Worm (Caenorhabditis elegans) whole organism, late embryonic: ENCODE results near the gene arrd-8.

Experiments
- C38D4.7 ChIP-seq: fragments of 200-800 bp; sonication (Bioruptor generic); optimal IDR thresholded peaks from 2 replicates; lab custom pipeline; 2018; ENCODE audit warnings: mild to moderate bottlenecking, missing genetic modification characterization, moderate library complexity, missing compliant biosample characterization
- ama-1 ChIP-seq: fragments of 150-350 bp; optimal IDR thresholded peaks from 2 replicates; lab custom pipeline; 2014
- ceh-34 ChIP-seq: sonication (generic microtip); optimal IDR thresholded peaks from 2 replicates; lab custom pipeline; 2016; ENCODE audit warnings: mild to moderate bottlenecking, missing genetic modification characterization, missing compliant biosample characterization
- ceh-6 ChIP-seq: fragments of 200-800 bp; sonication (Bioruptor generic); optimal IDR thresholded peaks from 2 replicates; lab custom pipeline; 2018; ENCODE audit warnings: mild to moderate bottlenecking, missing genetic modification characterization, missing compliant biosample characterization
- madf-2 ChIP-seq: sonication (generic microtip); optimal IDR thresholded peaks from 2 replicates; lab custom pipeline; 2017; ENCODE audit warnings: missing genetic modification characterization, missing compliant biosample characterization
- nhr-11 ChIP-seq: fragments of 150-350 bp; optimal IDR thresholded peaks from 2 replicates; lab custom pipeline; 2014; ENCODE audit warnings: missing biosample characterization, missing genetic modification characterization
- pag-3 ChIP-seq: sonication (generic microtip); optimal IDR thresholded peaks from 2 replicates; lab custom pipeline; 2016; ENCODE audit warnings: missing compliant biosample characterization, missing genetic modification characterization, borderline replicate concordance
- pax-1 ChIP-seq: fragments of 150-350 bp; optimal IDR thresholded peaks from 2 replicates; lab custom pipeline; 2014; ENCODE audit warnings: missing biosample characterization, missing genetic modification characterization
- pqm-1 ChIP-seq: sonication (generic microtip); optimal IDR thresholded peaks from 2 replicates; lab custom pipeline; 2016; ENCODE audit warnings: missing genetic modification characterization, missing compliant biosample characterization
- sox-2 ChIP-seq: fragments of 200-800 bp; sonication (Bioruptor generic); IDR thresholded peaks from 2 replicates; pipeline ENCODE4 v1.3.6; 2022; ENCODE audit warnings: missing genetic modification reagents, missing genetic modification characterization, missing compliant biosample characterization
- zip-5 ChIP-seq: sonication (generic microtip); optimal IDR thresholded peaks from 2 replicates; lab custom pipeline; 2016; ENCODE audit warnings: missing genetic modification characterization, missing compliant biosample characterization

DNA sequence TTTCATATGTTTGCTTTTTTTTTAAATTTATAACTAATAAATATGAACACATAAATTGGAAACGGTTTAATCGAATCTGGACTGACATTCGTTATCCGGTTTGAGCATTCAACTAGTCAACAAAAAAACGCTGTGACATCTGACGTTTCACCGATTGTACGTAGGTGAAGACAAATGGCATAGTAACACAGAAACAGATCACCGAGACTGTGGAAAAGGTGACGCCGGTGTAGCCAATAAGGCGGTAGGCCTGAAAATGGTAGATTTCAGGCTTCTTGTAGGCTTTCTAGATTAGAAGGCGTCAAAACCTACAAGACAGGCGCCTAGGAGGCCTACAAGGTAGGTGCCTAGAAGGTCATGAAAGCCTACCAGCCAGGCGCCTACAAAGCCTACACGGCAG lies 6.4 kb downstream of the arrd-8 start:
- TF ChIP-seq C38D4.7 (GFP tag; lab: Kevin White, UChicago) (no peak), madf-2 (tag; lab: Kevin White, UChicago) (no peak), nhr-11 (tag; lab: Kevin White, UChicago) (no peak), ceh-6 (no peak), ama-1 (no peak), zip-5 (no peak), sox-2 (GFP tag; lab: Robert Waterston, UW) (no peak), ceh-34 (tag; lab: Kevin White, UChicago) (no peak), pag-3 (tag; lab: Kevin White, UChicago) (no peak), pax-1 (tag; lab: Kevin White, UChicago) (no peak), pqm-1 (tag; lab: Kevin White, UChicago) (no peak)
